Worm (Caenorhabditis elegans) whole organism, L4 larva: ENCODE data around the gene ptr-19.

ENCODE experiments used
- F37D6.2 ChIP-seq: sonication (generic microtip); optimal IDR thresholded peaks from 2 replicates; lab custom pipeline; 2016; ENCODE audit warnings: mild to moderate bottlenecking, missing genetic modification characterization, missing compliant biosample characterization
- F49E8.2 ChIP-seq: sonication (generic microtip); optimal IDR thresholded peaks from 2 replicates; lab custom pipeline; 2016; ENCODE audit warnings: missing compliant biosample characterization, mild to moderate bottlenecking, missing genetic modification characterization, borderline replicate concordance
- Y48G9A.11 ChIP-seq: fragments of 200-800 bp; sonication (Bioruptor generic); IDR thresholded peaks from 2 replicates; pipeline ENCODE4 v1.3.6; 2022; ENCODE audit warnings: missing genetic modification reagents, missing genetic modification characterization, missing compliant biosample characterization
- Y5F2A.4 ChIP-seq: fragments of 200-800 bp; sonication (Bioruptor generic); optimal IDR thresholded peaks from 2 replicates; lab custom pipeline; 2018; ENCODE audit warnings: mild to moderate bottlenecking, missing genetic modification characterization, missing compliant biosample characterization
- ZK546.5 ChIP-seq, 2 experiments: sonication (generic microtip); optimal IDR thresholded peaks; 2 replicates each; lab custom pipeline; 2017; ENCODE audit warnings: missing biosample characterization in 2 of 2, missing genetic modification characterization in 2 of 2
- aly-2 ChIP-seq: sonication (generic microtip); optimal IDR thresholded peaks from 2 replicates; lab custom pipeline; 2018; ENCODE audit warnings: missing biosample characterization, missing genetic modification characterization
- arid-1 ChIP-seq: fragments of 200-800 bp; sonication (Bioruptor generic); conservative IDR thresholded peaks from 2 replicates; pipeline ENCODE4 v1.3.6; 2022; ENCODE audit warnings: missing genetic modification reagents, missing genetic modification characterization, missing compliant biosample characterization
- ceh-20 ChIP-seq: fragments of 200-800 bp; sonication (Bioruptor generic); IDR thresholded peaks from 2 replicates; pipeline ENCODE4 v1.3.6; 2022; ENCODE audit warnings: missing genetic modification reagents, missing genetic modification characterization, missing compliant biosample characterization
- ceh-28 ChIP-seq: fragments of 150-350 bp; optimal IDR thresholded peaks from 2 replicates; lab custom pipeline; 2014; ENCODE audit warnings: missing biosample characterization, missing genetic modification reagents, missing genetic modification characterization
- ceh-62 ChIP-seq: sonication (generic microtip); optimal IDR thresholded peaks from 2 replicates; lab custom pipeline; 2017; ENCODE audit warnings: missing biosample characterization, missing genetic modification characterization
- daf-16 ChIP-seq, 3 experiments: sonication (generic microtip); optimal IDR thresholded peaks; 2 replicates each; lab custom pipeline; 2016 to 2017; ENCODE audit warnings: missing genetic modification characterization in 3 of 3, missing genetic modification reagents in 3 of 3, mild to moderate bottlenecking in 2 of 3, missing compliant biosample characterization in 2 of 3, missing biosample characterization in 1 of 3, moderate library complexity in 1 of 3
- dmd-6 ChIP-seq: fragments of 200-800 bp; sonication (Bioruptor generic); IDR thresholded peaks from 2 replicates; pipeline ENCODE4 v1.3.6; 2022; ENCODE audit warnings: missing genetic modification reagents, missing genetic modification characterization, missing compliant biosample characterization
- dmd-9 ChIP-seq: fragments of 200-800 bp; sonication (Bioruptor generic); IDR thresholded peaks from 2 replicates; pipeline ENCODE4 v1.3.6; 2022; ENCODE audit warnings: missing genetic modification reagents, missing genetic modification characterization, missing compliant biosample characterization
- dve-1 ChIP-seq: sonication (generic microtip); optimal IDR thresholded peaks from 2 replicates; lab custom pipeline; 2017; ENCODE audit warnings: antibody characterized with exemption, mild to moderate bottlenecking, missing genetic modification characterization, missing compliant biosample characterization; ENCODE audit not compliant: insufficient read depth
- hif-1 ChIP-seq, 2 experiments: sonication (generic microtip); optimal IDR thresholded peaks; 2 replicates each; lab custom pipeline; 2016 to 2017; ENCODE audit warnings: missing compliant biosample characterization in 2 of 2, missing genetic modification characterization in 2 of 2, missing genetic modification reagents in 2 of 2, missing genotype in 2 of 2, mild to moderate bottlenecking in 1 of 2
- hlh-11 ChIP-seq: fragments of 200-800 bp; sonication (Bioruptor generic); optimal IDR thresholded peaks from 2 replicates; lab custom pipeline; 2018; ENCODE audit warnings: mild to moderate bottlenecking, missing genetic modification characterization, missing compliant biosample characterization
- hmg-1.1 ChIP-seq: fragments of 200-800 bp; sonication (Bioruptor generic); IDR thresholded peaks from 2 replicates; pipeline ENCODE4 v1.3.6; 2022; ENCODE audit warnings: missing genetic modification reagents, missing genetic modification characterization, missing compliant biosample characterization
- jun-1 ChIP-seq: fragments of 150-350 bp; optimal IDR thresholded peaks from 2 replicates; lab custom pipeline; 2014; ENCODE audit warnings: missing biosample characterization, missing genetic modification reagents, missing genetic modification characterization
- lin-13 ChIP-seq: fragments of 150-350 bp; optimal IDR thresholded peaks from 2 replicates; lab custom pipeline; 2014; ENCODE audit warnings: missing biosample characterization, missing genetic modification reagents, missing genetic modification characterization
- lin-15B ChIP-seq: fragments of 150-350 bp; sonication (generic microtip); optimal IDR thresholded peaks from 3 replicates; lab custom pipeline; 2014; ENCODE audit warnings: missing biosample characterization, missing genetic modification characterization
- lin-29 ChIP-seq: fragments of 200-800 bp; sonication (Bioruptor generic); IDR thresholded peaks from 2 replicates; pipeline ENCODE4 v1.3.6; 2022; ENCODE audit warnings: missing genetic modification reagents, missing genetic modification characterization, missing compliant biosample characterization
- madf-9 ChIP-seq: fragments of 200-800 bp; sonication (Bioruptor generic); conservative IDR thresholded peaks from 2 replicates; pipeline ENCODE4 v1.3.6; 2022; ENCODE audit warnings: missing genetic modification reagents, missing genetic modification characterization, missing compliant biosample characterization
- mdl-1 ChIP-seq, 2 experiments: fragments of 150-350 bp in 1 of 2; sonication (generic microtip) in 1 of 2; optimal IDR thresholded peaks; 2 replicates each; lab custom pipeline; 2014 to 2017; ENCODE audit warnings: missing biosample characterization in 2 of 2, missing genetic modification characterization in 2 of 2
- mdt-29 ChIP-seq: fragments of 200-800 bp; sonication (Bioruptor generic); IDR thresholded peaks from 2 replicates; pipeline ENCODE4 v1.3.6; 2022; ENCODE audit warnings: missing genetic modification reagents, missing genetic modification characterization, missing compliant biosample characterization
- mep-1 ChIP-seq: fragments of 150-350 bp; sonication (generic microtip); optimal IDR thresholded peaks from 3 replicates; lab custom pipeline; 2014; ENCODE audit warnings: missing biosample characterization, missing genetic modification characterization
- mxl-3 ChIP-seq: fragments of 200-800 bp; sonication (Bioruptor generic); optimal IDR thresholded peaks from 2 replicates; lab custom pipeline; 2018; ENCODE audit warnings: mild to moderate bottlenecking, missing genetic modification characterization, missing compliant biosample characterization
- nhr-10 ChIP-seq: fragments of 150-350 bp; optimal IDR thresholded peaks from 2 replicates; lab custom pipeline; 2014; ENCODE audit warnings: missing biosample characterization, missing genetic modification characterization
- nhr-25 ChIP-seq: sonication (generic microtip); optimal IDR thresholded peaks from 2 replicates; lab custom pipeline; 2017; ENCODE audit warnings: missing genetic modification characterization, mild to moderate bottlenecking, missing compliant biosample characterization, antibody characterized with exemption, moderate library complexity, borderline replicate concordance; ENCODE audit not compliant: insufficient read depth
- nhr-28 ChIP-seq: fragments of 150-350 bp; optimal IDR thresholded peaks from 2 replicates; lab custom pipeline; 2014; ENCODE audit warnings: missing biosample characterization, missing genetic modification characterization
- nhr-48 ChIP-seq: sonication (generic microtip); optimal IDR thresholded peaks from 2 replicates; lab custom pipeline; 2016; ENCODE audit warnings: mild to moderate bottlenecking, missing genetic modification characterization, missing compliant biosample characterization
- nhr-6 ChIP-seq: fragments of 150-350 bp; optimal IDR thresholded peaks from 2 replicates; lab custom pipeline; 2014; ENCODE audit warnings: missing biosample characterization, missing genetic modification characterization
- nhr-76 ChIP-seq: fragments of 150-350 bp; optimal IDR thresholded peaks from 2 replicates; lab custom pipeline; 2014; ENCODE audit warnings: missing biosample characterization, missing genetic modification characterization
- pha-4 ChIP-seq, 2 experiments: fragments of 150-350 bp in 1 of 2; fragments of 200-800 bp in 1 of 2; sonication (Bioruptor generic) in 1 of 2; IDR thresholded peaks in 1 of 2; optimal IDR thresholded peaks in 1 of 2; 2 replicates each; pipeline versions ENCODE4 v1.3.6 to Lab custom; 2014 to 2022; ENCODE audit warnings: missing genetic modification characterization in 2 of 2, missing genetic modification reagents in 2 of 2, missing biosample characterization in 1 of 2, missing compliant biosample characterization in 1 of 2
- pqm-1 ChIP-seq: sonication (generic microtip); optimal IDR thresholded peaks from 2 replicates; lab custom pipeline; 2017; ENCODE audit warnings: missing biosample characterization, missing genetic modification characterization
- rbr-2 ChIP-seq: sonication (generic microtip); optimal IDR thresholded peaks from 2 replicates; lab custom pipeline; 2016; ENCODE audit warnings: missing genotype, missing genetic modification characterization, missing compliant biosample characterization
- sdz-12 ChIP-seq: fragments of 200-800 bp; sonication (Bioruptor generic); optimal IDR thresholded peaks from 2 replicates; lab custom pipeline; 2018; ENCODE audit warnings: mild to moderate bottlenecking, missing genetic modification characterization, missing compliant biosample characterization
- snpc-1.2 ChIP-seq: fragments of 200-800 bp; sonication (Bioruptor generic); IDR thresholded peaks from 2 replicates; pipeline ENCODE4 v1.3.6; 2022; ENCODE audit warnings: missing genetic modification reagents, missing genetic modification characterization, missing compliant biosample characterization
- spr-1 ChIP-seq: sonication (generic microtip); optimal IDR thresholded peaks from 2 replicates; lab custom pipeline; 2016; ENCODE audit warnings: mild to moderate bottlenecking, missing genetic modification characterization, missing compliant biosample characterization
- tag-97 ChIP-seq: fragments of 200-800 bp; sonication (Bioruptor generic); IDR thresholded peaks from 2 replicates; pipeline ENCODE4 v1.3.6; 2022; ENCODE audit warnings: missing genetic modification characterization, missing compliant biosample characterization
- tra-1 ChIP-seq: fragments of 200-800 bp; sonication (Bioruptor generic); IDR thresholded peaks from 2 replicates; pipeline ENCODE4 v1.3.6; 2022; ENCODE audit warnings: missing genetic modification reagents, missing genetic modification characterization, missing compliant biosample characterization
- unc-130 ChIP-seq: sonication (generic microtip); optimal IDR thresholded peaks from 2 replicates; lab custom pipeline; 2016; ENCODE audit warnings: missing genetic modification reagents, missing genetic modification characterization, missing compliant biosample characterization
- unc-62 ChIP-seq, 3 experiments: fragments of 150-350 bp in 1 of 3; sonication (generic microtip); optimal IDR thresholded peaks in 2 of 3; peaks in 1 of 3; 1 replicate in 1 of 3; 2 replicates in 2 of 3; lab custom pipeline; 2014 to 2017; ENCODE audit warnings: missing biosample characterization in 3 of 3, missing genetic modification characterization in 3 of 3, missing genetic modification reagents in 3 of 3, missing genotype in 1 of 3
- vab-7 ChIP-seq: fragments of 200-800 bp; sonication (Bioruptor generic); IDR thresholded peaks from 2 replicates; pipeline ENCODE4 v1.3.6; 2022; ENCODE audit warnings: missing genetic modification reagents, missing genetic modification characterization, missing compliant biosample characterization
- zag-1 ChIP-seq: fragments of 150-350 bp; optimal IDR thresholded peaks from 2 replicates; lab custom pipeline; 2014; ENCODE audit warnings: missing biosample characterization, missing genetic modification characterization
- zfp-2 ChIP-seq: sonication (generic microtip); optimal IDR thresholded peaks from 2 replicates; lab custom pipeline; 2016; ENCODE audit warnings: mild to moderate bottlenecking, missing genetic modification characterization, missing compliant biosample characterization

ptr-19 gene

DNA sequence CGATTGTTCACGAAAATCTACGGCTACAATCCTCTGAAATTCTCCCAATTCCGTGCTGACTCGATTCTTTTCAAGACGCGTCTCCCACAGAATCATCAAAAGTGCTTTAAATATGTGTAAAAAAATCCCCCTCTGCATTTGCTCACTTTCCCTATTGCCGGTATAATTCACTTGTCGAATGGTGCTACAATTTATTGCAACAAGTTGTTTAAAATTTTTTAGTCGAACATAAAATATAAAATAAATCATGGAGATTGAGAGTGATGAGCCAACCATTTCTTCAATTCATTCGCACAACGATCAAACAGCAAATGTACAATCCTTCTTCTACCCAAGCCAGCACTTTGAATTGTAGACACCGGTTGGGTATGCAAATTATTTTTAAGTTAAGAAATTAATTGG lies 35.2 kb upstream of the ptr-19 start (continued):
- no peak for TF ChIP-seq lin-15B
- no peak for TF ChIP-seq mdl-1 (tag; optimal IDR thresholded peaks at IDR 0.05; lab: Kevin White, UChicago)
- 0 out of 2 replicates have a peak, but pooled peaks have one; percentile 7 for TF ChIP-seq tra-1 (GFP tag; lab: Robert Waterston, UW)
- peak; percentile 65; the same call in 1 of the 2 replicates for TF ChIP-seq snpc-1.2 (GFP tag; lab: Robert Waterston, UW)
- no peak for TF ChIP-seq lin-29 (GFP tag; lab: Robert Waterston, UW)
- peak; percentile 45; the same call in 1 of the 2 replicates for TF ChIP-seq mdt-29
- peak; percentile 74; the same call in 1 of the 2 replicates for TF ChIP-seq arid-1 (GFP tag; lab: Robert Waterston, UW)
- TF ChIP-seq dmd-6 (GFP tag; lab: Robert Waterston, UW): no peak
- TF ChIP-seq Y5F2A.4 (GFP tag; lab: Kevin White, UChicago): peak; percentile 73

DNA sequence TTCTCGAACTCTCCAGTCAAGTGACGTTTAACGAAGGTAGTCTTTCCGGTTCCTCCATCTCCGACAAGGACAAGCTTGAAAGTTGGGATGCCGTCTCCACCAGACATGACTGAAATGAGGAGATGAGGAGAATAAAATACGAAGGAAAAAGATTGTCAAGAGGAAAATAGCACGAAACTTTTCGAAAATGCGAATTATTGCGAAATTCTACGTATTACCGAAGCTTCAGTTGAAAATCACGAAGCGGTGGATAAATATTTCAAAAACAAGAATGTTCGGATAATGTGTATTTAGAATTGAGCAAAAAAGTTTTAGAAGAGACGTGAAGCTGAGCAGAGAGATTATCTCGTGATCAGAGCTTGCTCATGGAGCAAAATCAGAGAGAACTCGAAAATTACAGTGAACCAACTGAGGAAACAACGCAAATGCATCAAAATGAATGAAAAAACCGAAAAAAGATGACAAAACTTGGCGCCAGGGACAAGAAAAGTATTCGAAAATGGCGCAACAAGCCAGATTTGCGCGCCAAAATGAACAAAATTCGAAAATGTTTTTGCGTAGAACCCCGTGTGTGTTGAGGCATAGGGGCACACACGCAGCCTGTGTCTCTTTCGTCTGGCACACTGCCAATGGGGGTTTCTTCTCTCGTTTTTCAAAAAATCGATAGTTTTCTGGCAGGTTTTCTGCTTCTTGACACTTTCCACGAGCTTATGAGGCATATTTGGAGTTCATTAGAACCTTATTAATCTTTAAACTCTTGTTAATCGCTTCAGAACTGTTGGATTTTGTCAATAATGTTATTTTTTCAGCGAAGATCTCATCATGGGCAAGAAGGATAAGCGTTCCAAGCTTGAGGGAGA lies 33.8 kb upstream of the ptr-19 start, which contains the start of the genes ran-1 and dkc-1:
Gene ran-1 (minus strand): TSS at position 109 of the 860 bp plus-strand sequence.
Gene dkc-1 (plus strand): TSS at position 810 of the 860 bp plus-strand sequence.
- TF ChIP-seq tag-97: no peak
- TF ChIP-seq zfp-2: no peak
- peak; percentile 33 for TF ChIP-seq nhr-6 (tag; lab: Kevin White, UChicago)
- peak; percentile 67 for TF ChIP-seq Y48G9A.11 (GFP tag; lab: Robert Waterston, UW)
- peak; percentile 68 for TF ChIP-seq vab-7
- TF ChIP-seq mep-1 (tag; lab: Kevin White, UChicago): peak; percentile 79
- TF ChIP-seq nhr-76 (tag; lab: Kevin White, UChicago): no peak
- TF ChIP-seq ceh-62: no peak
- TF ChIP-seq hif-1 (tag; optimal IDR thresholded peaks at IDR 0.05; lab: Kevin White, UChicago): peak in 1 of 2 experiments; percentile 54
- TF ChIP-seq pha-4 (GFP tag; IDR thresholded peaks at IDR 0.05; lab: Robert Waterston, UW): no peak
- peak; percentile 25 for TF ChIP-seq pha-4 (tag; optimal IDR thresholded peaks at IDR 0.05; lab: Kevin White, UChicago)
- peak; percentile 86 for TF ChIP-seq unc-130
- peak; percentile 13 for TF ChIP-seq nhr-25 (tag; lab: Kevin White, UChicago)
- TF ChIP-seq madf-9 (GFP tag; lab: Robert Waterston, UW): 0 out of 2 replicates have a peak, but pooled peaks have one; percentile 19
- TF ChIP-seq pqm-1: no peak
- TF ChIP-seq sdz-12 (GFP tag; lab: Kevin White, UChicago): no peak
- TF ChIP-seq F37D6.2 (tag; lab: Kevin White, UChicago): peak; percentile 15
- peak; percentile 12 for TF ChIP-seq nhr-48 (tag; lab: Kevin White, UChicago)
- peak; percentile 48 for TF ChIP-seq ceh-28 (tag; lab: Kevin White, UChicago)
- peak; percentile 54 for TF ChIP-seq nhr-28 (tag; lab: Kevin White, UChicago)
- peak; percentile 79 for TF ChIP-seq dve-1 (tag; lab: Kevin White, UChicago)
- peak in 1 of 2 experiments; percentile 65 for TF ChIP-seq unc-62 (GFP tag; optimal IDR thresholded peaks at IDR 0.05 in 1 of 2; lab: Kevin White, UChicago)
- no peak for TF ChIP-seq unc-62 (tag; optimal IDR thresholded peaks at IDR 0.05; lab: Kevin White, UChicago)
- TF ChIP-seq ceh-20: no peak
- TF ChIP-seq zag-1: no peak
- TF ChIP-seq hlh-11 (tag; lab: Kevin White, UChicago): peak; percentile 58
- no peak for TF ChIP-seq jun-1 (tag; lab: Kevin White, UChicago)
- TF ChIP-seq spr-1 (tag; lab: Kevin White, UChicago): no peak
- TF ChIP-seq dmd-9 (GFP tag; lab: Robert Waterston, UW): peak; percentile 59; the same call in 1 of the 2 replicates
- TF ChIP-seq aly-2 (tag; lab: Kevin White, UChicago): no peak
- no peak for TF ChIP-seq daf-16 (GFP tag; optimal IDR thresholded peaks at IDR 0.05; lab: Kevin White, UChicago)
- TF ChIP-seq daf-16 (tag; optimal IDR thresholded peaks at IDR 0.05; lab: Kevin White, UChicago): peak; percentile 46
- TF ChIP-seq nhr-10 (tag; lab: Kevin White, UChicago): no peak
- no peak for TF ChIP-seq ZK546.5 (tag; optimal IDR thresholded peaks at IDR 0.05; lab: Kevin White, UChicago)
- TF ChIP-seq hmg-1.1 (GFP tag; lab: Robert Waterston, UW): peak; percentile 79
- peak; percentile 44 for TF ChIP-seq F49E8.2 (tag; lab: Kevin White, UChicago)
- TF ChIP-seq mxl-3 (GFP tag; lab: Kevin White, UChicago): peak; percentile 9
- peak; percentile 87 for TF ChIP-seq lin-13 (GFP tag; lab: Kevin White, UChicago)
- peak in 1 of 2 experiments; percentile 45 for TF ChIP-seq mdl-1 (tag; optimal IDR thresholded peaks at IDR 0.05; lab: Kevin White, UChicago)
- peak; percentile 73 for TF ChIP-seq rbr-2 (tag; lab: Kevin White, UChicago)
